Worm (Caenorhabditis elegans): ENCODE measurements around the gene sre-54.

Gene sre-54

ce11 chrII:12335430-12335829, 2.7 kb downstream of the sre-54 start, which contains the start of gene sre-52:
Gene sre-52 (plus strand): TSS chrII:12335730.
- no peak for TF ChIP-seq ceh-82 (tag; optimal IDR thresholded peaks at IDR 0.05)
- no peak for TF ChIP-seq ceh-16 (tag; optimal IDR thresholded peaks at IDR 0.05)
- TF ChIP-seq ZK546.5 (tag; optimal IDR thresholded peaks at IDR 0.05), result no peak
- TF ChIP-seq snpc-4 (tag; optimal IDR thresholded peaks at IDR 0.05), result no peak
- TF ChIP-seq egl-27 (tag; optimal IDR thresholded peaks at IDR 0.05), result no peak
- TF ChIP-seq elt-1 (tag; optimal IDR thresholded peaks at IDR 0.05), result no peak
- TF ChIP-seq elt-3 (tag; optimal IDR thresholded peaks at IDR 0.05), result no peak
- TF ChIP-seq fos-1 (tag; optimal IDR thresholded peaks at IDR 0.05), result no peak
- TF ChIP-seq nhr-28 (tag; optimal IDR thresholded peaks at IDR 0.05), result no peak
- no peak for TF ChIP-seq egl-5 (tag; optimal IDR thresholded peaks at IDR 0.05)
- TF ChIP-seq nhr-43 (tag; optimal IDR thresholded peaks at IDR 0.05; ENCODE audit: poor library complexity, severe bottlenecking), result no peak
- no peak for TF ChIP-seq fkh-2 (tag; optimal IDR thresholded peaks at IDR 0.05)
- no peak for TF ChIP-seq nhr-12 (tag; optimal IDR thresholded peaks at IDR 0.05)
- no peak for TF ChIP-seq ztf-11 (tag; optimal IDR thresholded peaks at IDR 0.05)
- no peak for TF ChIP-seq mdl-1 (tag; optimal IDR thresholded peaks at IDR 0.05)
- no peak for TF ChIP-seq zag-1 (tag; optimal IDR thresholded peaks at IDR 0.05)
- no peak for TF ChIP-seq mml-1 (tag; optimal IDR thresholded peaks at IDR 0.05)
- TF ChIP-seq lsy-12 (tag; optimal IDR thresholded peaks at IDR 0.05), result no peak

ce11 chrII:12339152-12339551, 6.4 kb downstream of the sre-54 start:
- TF ChIP-seq pqm-1 (tag; optimal IDR thresholded peaks at IDR 0.05) (peak; percentile 29), skn-1 (tag; optimal IDR thresholded peaks at IDR 0.05) (peak; percentile 67), ceh-28 (tag; optimal IDR thresholded peaks at IDR 0.05) (peak; percentile 91), tbx-2 (tag; optimal IDR thresholded peaks at IDR 0.05) (no peak), nhr-23 (tag; optimal IDR thresholded peaks at IDR 0.05) (peak; percentile 62), fkh-10 (GFP tag; optimal IDR thresholded peaks at IDR 0.05) (peak; percentile 0), nhr-25 (tag; optimal IDR thresholded peaks at IDR 0.05) (peak; percentile 63), hmg-11 (tag; optimal IDR thresholded peaks at IDR 0.05) (peak; percentile 92), snpc-4 (tag; optimal IDR thresholded peaks at IDR 0.05) (peak; percentile 51), ztf-4 (tag; optimal IDR thresholded peaks at IDR 0.05) (no peak), lin-39 (tag; optimal IDR thresholded peaks at IDR 0.05) (peak; percentile 68), jun-1 (tag; optimal IDR thresholded peaks at IDR 0.05) (no peak), R02D3.7 (tag; optimal IDR thresholded peaks at IDR 0.05) (peak; percentile 34), pha-4 (tag; optimal IDR thresholded peaks at IDR 0.05) (peak; percentile 83), nhr-11 (tag; optimal IDR thresholded peaks at IDR 0.05) (no peak), mdl-1 (tag; optimal IDR thresholded peaks at IDR 0.05) (peak; percentile 27), nhr-77 (tag; optimal IDR thresholded peaks at IDR 0.05) (no peak), ama-1 (optimal IDR thresholded peaks at IDR 0.05) (no peak), egl-5 (tag; optimal IDR thresholded peaks at IDR 0.05) (peak; percentile 80), nfya-1 (tag; optimal IDR thresholded peaks at IDR 0.05; ENCODE audit: insufficient read depth) (peak; percentile 100), elt-2 (tag; optimal IDR thresholded peaks at IDR 0.05) (peak; percentile 43), lin-15B (tag; optimal IDR thresholded peaks at IDR 0.05) (peak; percentile 58)

- TF ChIP-seq lin-39 (tag; optimal IDR thresholded peaks at IDR 0.05) (no peak), nfya-1 (tag; optimal IDR thresholded peaks at IDR 0.05; ENCODE audit: insufficient read depth) (no peak), eor-1 (tag; optimal IDR thresholded peaks at IDR 0.05) (no peak), fkh-10 (GFP tag; optimal IDR thresholded peaks at IDR 0.05) (no peak), nhr-25 (tag; optimal IDR thresholded peaks at IDR 0.05) (no peak), nhr-237 (tag; optimal IDR thresholded peaks at IDR 0.05) (no peak), ama-1 (optimal IDR thresholded peaks at IDR 0.05) (no peak), nhr-77 (tag; optimal IDR thresholded peaks at IDR 0.05) (no peak), zag-1 (tag; optimal IDR thresholded peaks at IDR 0.05) (no peak), nhr-23 (tag; optimal IDR thresholded peaks at IDR 0.05) (no peak)
Measured at ce11 chrII:12339644-12340043, 6.9 kb downstream of the sre-54 start, which contains the start of gene sop-2. Gene sop-2 (plus strand): TSS chrII:12339944.

Measured in whole organism, L3 larva.